Fruit fly (Drosophila melanogaster) whole organism, embryonic: ENCODE results near the gene CG7634.

Source experiments
- B-H2 ChIP-seq: fragments of 200-800 bp; sonication (Bioruptor generic); optimal IDR thresholded peaks from 2 replicates; lab custom pipeline; 2018; ENCODE audit warnings: missing biosample characterization, mild to moderate bottlenecking, missing genetic modification characterization
- Bgb ChIP-seq: fragments of 200-800 bp; sonication (Bioruptor generic); IDR thresholded peaks from 2 replicates; pipeline ENCODE4 v1.3.6; 2022; ENCODE audit warnings: missing biosample characterization, missing genetic modification characterization; ENCODE audit not compliant: partially characterized antibody
- CG1024 ChIP-seq: fragments of 200-800 bp; sonication (Bioruptor generic); IDR thresholded peaks from 2 replicates; pipeline ENCODE4 v1.3.6; 2022; ENCODE audit warnings: missing biosample characterization, missing genetic modification characterization
- CG10274 ChIP-seq: fragments of 200-800 bp; sonication (Bioruptor generic); optimal IDR thresholded peaks from 3 replicates; lab custom pipeline; 2017; ENCODE audit warnings: missing biosample characterization, mild to moderate bottlenecking, missing genetic modification characterization
- CG10366 ChIP-seq: fragments of 200-800 bp; sonication (Bioruptor generic); IDR thresholded peaks from 2 replicates; pipeline ENCODE4 v1.3.6; 2022; ENCODE audit warnings: missing biosample characterization, missing genetic modification characterization
- CG14965 ChIP-seq: fragments of 200-800 bp; sonication (Bioruptor generic); optimal IDR thresholded peaks from 2 replicates; lab custom pipeline; 2016; ENCODE audit warnings: missing biosample characterization, missing genetic modification characterization, borderline replicate concordance
- CG15011 ChIP-seq: fragments of 200-800 bp; sonication (Bioruptor generic); optimal IDR thresholded peaks from 3 replicates; lab custom pipeline; 2018; ENCODE audit warnings: missing biosample characterization, mild to moderate bottlenecking, missing genetic modification characterization
- CG15269 ChIP-seq: fragments of 200-800 bp; sonication (Bioruptor generic); optimal IDR thresholded peaks from 2 replicates; lab custom pipeline; 2018; ENCODE audit warnings: missing biosample characterization, mild to moderate bottlenecking, missing genetic modification characterization, moderate library complexity
- CG16863 ChIP-seq: fragments of 200-800 bp; sonication (Bioruptor generic); optimal IDR thresholded peaks from 3 replicates; lab custom pipeline; 2016; ENCODE audit warnings: missing biosample characterization, missing genetic modification characterization
- CG17385 ChIP-seq: fragments of 200-800 bp; sonication (Bioruptor generic); optimal IDR thresholded peaks from 3 replicates; lab custom pipeline; 2018; ENCODE audit warnings: missing biosample characterization, mild to moderate bottlenecking, missing genetic modification characterization
- CG2120 ChIP-seq: fragments of 200-800 bp; sonication (Bioruptor generic); optimal IDR thresholded peaks from 3 replicates; lab custom pipeline; 2016; ENCODE audit warnings: missing biosample characterization, missing genetic modification characterization
- CG2712 ChIP-seq: fragments of 200-800 bp; optimal IDR thresholded peaks from 3 replicates; lab custom pipeline; 2019; ENCODE audit warnings: missing biosample characterization, mild to moderate bottlenecking, missing genetic modification characterization, moderate library complexity
- CG31224 ChIP-seq: fragments of 200-800 bp; sonication (Bioruptor generic); IDR thresholded peaks from 2 replicates; pipeline ENCODE4 v1.3.6; 2022; ENCODE audit warnings: missing biosample characterization, missing genetic modification characterization
- CG32767 ChIP-seq: fragments of 200-800 bp; sonication (Bioruptor generic); IDR thresholded peaks from 2 replicates; pipeline ENCODE4 v1.3.6; 2022; ENCODE audit warnings: missing biosample characterization, missing genetic modification characterization
- CG3847 ChIP-seq: fragments of 200-800 bp; sonication (Bioruptor generic); IDR thresholded peaks from 2 replicates; pipeline ENCODE4 v1.3.6; 2022; ENCODE audit warnings: missing biosample characterization, missing genetic modification characterization
- CG7745 ChIP-seq: fragments of 200-800 bp; sonication (Bioruptor generic); optimal IDR thresholded peaks from 2 replicates; lab custom pipeline; 2018; ENCODE audit warnings: missing biosample characterization, mild to moderate bottlenecking, missing genetic modification characterization, moderate library complexity
- CG7963 ChIP-seq: fragments of 200-800 bp; sonication (Bioruptor generic); IDR thresholded peaks from 3 replicates; pipeline ENCODE4 v1.3.6; 2022; ENCODE audit warnings: missing biosample characterization, missing genetic modification characterization; ENCODE audit not compliant: partially characterized antibody
- CG8089 ChIP-seq: fragments of 200-800 bp; sonication (Bioruptor generic); optimal IDR thresholded peaks from 3 replicates; lab custom pipeline; 2016; ENCODE audit warnings: missing biosample characterization, missing genetic modification characterization
- CG9609 ChIP-seq: fragments of 200-800 bp; sonication (Bioruptor generic); optimal IDR thresholded peaks from 3 replicates; lab custom pipeline; 2016; ENCODE audit warnings: missing biosample characterization, missing genetic modification characterization
- Dbx ChIP-seq: fragments of 200-800 bp; sonication (Bioruptor generic); IDR thresholded peaks from 3 replicates; pipeline ENCODE4 v1.3.6; 2022; ENCODE audit warnings: missing biosample characterization, missing genetic modification characterization
- Fer2 ChIP-seq: fragments of 200-800 bp; sonication (Bioruptor generic); optimal IDR thresholded peaks from 2 replicates; lab custom pipeline; 2018; ENCODE audit warnings: missing biosample characterization, mild to moderate bottlenecking, missing genetic modification characterization, moderate library complexity
- Hmx ChIP-seq: fragments of 200-800 bp; sonication (Bioruptor generic); optimal IDR thresholded peaks from 2 replicates; lab custom pipeline; 2016; ENCODE audit warnings: missing biosample characterization, missing genetic modification characterization
- Hr3 ChIP-seq: fragments of 200-800 bp; sonication (Bioruptor generic); optimal IDR thresholded peaks from 3 replicates; lab custom pipeline; 2016; ENCODE audit warnings: missing biosample characterization, missing genetic modification characterization
- MESR4 ChIP-seq: fragments of 200-800 bp; sonication (Bioruptor generic); optimal IDR thresholded peaks from 2 replicates; lab custom pipeline; 2018; ENCODE audit warnings: missing biosample characterization, mild to moderate bottlenecking, missing genetic modification characterization, moderate library complexity
- Oli ChIP-seq: fragments of 200-800 bp; sonication (Bioruptor generic); optimal IDR thresholded peaks from 2 replicates; lab custom pipeline; 2018; ENCODE audit warnings: missing biosample characterization, mild to moderate bottlenecking, missing genetic modification characterization, moderate library complexity
- Poxn ChIP-seq: fragments of 200-800 bp; sonication (Bioruptor generic); IDR thresholded peaks from 2 replicates; pipeline ENCODE4 v1.3.6; 2022; ENCODE audit warnings: missing biosample characterization, missing genetic modification characterization
- Sox100B ChIP-seq: fragments of 200-800 bp; sonication (Bioruptor generic); optimal IDR thresholded peaks from 3 replicates; lab custom pipeline; 2018; ENCODE audit warnings: missing biosample characterization, mild to moderate bottlenecking, missing genetic modification characterization
- Trl ChIP-seq, 3 experiments: fragments of >200 bp in 2 of 3; fragments of 200-800 bp in 1 of 3; sonication (Bioruptor generic) in 1 of 3; optimal IDR thresholded peaks; 2 replicates in 1 of 3; 3 replicates in 2 of 3; lab custom pipeline; 2016 to 2017; ENCODE audit warnings: missing biosample characterization in 1 of 3, missing genetic modification characterization in 1 of 3
- ac ChIP-seq: fragments of 200-800 bp; sonication (Bioruptor generic); optimal IDR thresholded peaks from 3 replicates; lab custom pipeline; 2017; ENCODE audit warnings: missing biosample characterization, mild to moderate bottlenecking, missing genetic modification characterization
- al ChIP-seq: fragments of 200-800 bp; sonication (Bioruptor generic); IDR thresholded peaks from 2 replicates; pipeline ENCODE4 v1.3.6; 2022; ENCODE audit warnings: missing biosample characterization, missing genetic modification characterization
- ase ChIP-seq: fragments of 200-800 bp; sonication (Bioruptor generic); IDR thresholded peaks from 3 replicates; pipeline ENCODE4 v1.3.6; 2022; ENCODE audit warnings: missing biosample characterization, missing genetic modification characterization
- cwo ChIP-seq: fragments of 200-800 bp; sonication (Bioruptor generic); optimal IDR thresholded peaks from 3 replicates; lab custom pipeline; 2017; ENCODE audit warnings: missing biosample characterization, missing genetic modification characterization, mild to moderate bottlenecking, moderate library complexity, missing genetic modification reagents
- fd3F ChIP-seq: fragments of 200-800 bp; sonication (Bioruptor generic); optimal IDR thresholded peaks from 2 replicates; lab custom pipeline; 2018; ENCODE audit warnings: missing biosample characterization, mild to moderate bottlenecking, missing genetic modification characterization, moderate library complexity
- grau ChIP-seq: fragments of 200-800 bp; optimal IDR thresholded peaks from 3 replicates; lab custom pipeline; 2019; ENCODE audit warnings: missing biosample characterization, mild to moderate bottlenecking, missing genetic modification characterization, moderate library complexity
- jumu ChIP-seq: fragments of 200-800 bp; sonication (Bioruptor generic); optimal IDR thresholded peaks from 3 replicates; lab custom pipeline; 2016; ENCODE audit warnings: missing biosample characterization, missing genetic modification characterization
- kay ChIP-seq: fragments of 200-800 bp; sonication (Bioruptor generic); optimal IDR thresholded peaks from 2 replicates; lab custom pipeline; 2016; ENCODE audit warnings: missing biosample characterization, missing genetic modification characterization
- knrl ChIP-seq: fragments of 200-800 bp; sonication (Bioruptor generic); IDR thresholded peaks from 3 replicates; pipeline ENCODE4 v1.3.6; 2022; ENCODE audit warnings: missing biosample characterization, missing genetic modification characterization; ENCODE audit not compliant: partially characterized antibody
- maf-S ChIP-seq: fragments of 200-800 bp; sonication (Bioruptor generic); optimal IDR thresholded peaks from 2 replicates; lab custom pipeline; 2016; ENCODE audit warnings: missing biosample characterization, missing genetic modification characterization
- oc ChIP-seq: fragments of 200-800 bp; sonication (Bioruptor generic); optimal IDR thresholded peaks from 2 replicates; lab custom pipeline; 2018; ENCODE audit warnings: missing biosample characterization, mild to moderate bottlenecking, missing genetic modification characterization, moderate library complexity
- otp ChIP-seq: fragments of 200-800 bp; sonication (Bioruptor generic); IDR thresholded peaks from 3 replicates; pipeline ENCODE4, ENCODE4 v1.3.6; 2022; ENCODE audit warnings: missing biosample characterization, missing genetic modification characterization
- pan ChIP-seq, 4 experiments: fragments of >200 bp in 3 of 4; fragments of 200-800 bp in 1 of 4; sonication (Bioruptor generic) in 1 of 4; optimal IDR thresholded peaks in 3 of 4; IDR thresholded peaks in 1 of 4; 2 replicates each; pipeline versions ENCODE4 v1.3.6 to Lab custom; 2017 to 2022; ENCODE audit warnings: missing biosample characterization in 2 of 4, missing genetic modification characterization in 2 of 4, mixed read lengths in 1 of 4
- pnt ChIP-seq: fragments of 200-800 bp; sonication (Bioruptor generic); optimal IDR thresholded peaks from 3 replicates; lab custom pipeline; 2016; ENCODE audit warnings: missing biosample characterization, missing genetic modification characterization
- slou ChIP-seq: fragments of 200-800 bp; sonication (Bioruptor generic); optimal IDR thresholded peaks from 3 replicates; lab custom pipeline; 2016; ENCODE audit warnings: missing biosample characterization, missing genetic modification characterization
- vnd ChIP-seq: fragments of 200-800 bp; sonication (Bioruptor generic); IDR thresholded peaks from 3 replicates; pipeline ENCODE4 v1.3.6; 2022; ENCODE audit warnings: missing biosample characterization, missing genetic modification characterization; ENCODE audit not compliant: partially characterized antibody
- wdn ChIP-seq: fragments of 200-800 bp; sonication (Bioruptor generic); IDR thresholded peaks from 2 replicates; pipeline ENCODE4 v1.3.6; 2022; ENCODE audit warnings: missing biosample characterization, missing genetic modification characterization
- zf30C ChIP-seq: fragments of 200-800 bp; sonication (Bioruptor generic); optimal IDR thresholded peaks from 3 replicates; lab custom pipeline; 2018; ENCODE audit warnings: missing biosample characterization, mild to moderate bottlenecking, missing genetic modification characterization

The CG7634 gene

dm6 chr3L:21539245-21540196, 25.7 kb upstream of the CG7634 start, which contains the start of the genes COX8 and VhaM9.7-b (continued):
- no peak for TF ChIP-seq CG14965 (GFP tag; lab: Kevin White, UChicago)
- peak; percentile 59 for TF ChIP-seq pnt
- no peak for TF ChIP-seq cwo (GFP tag; lab: Kevin White, UChicago)
- TF ChIP-seq CG32767 (GFP tag; lab: Robert Waterston, UW) = no peak
- 0 out of 2 replicates have a peak, but pooled peaks have one; percentile 47 for TF ChIP-seq wdn (GFP tag; lab: Robert Waterston, UW)
- no peak for TF ChIP-seq CG15269
- TF ChIP-seq Oli (tag; lab: Kevin White, UChicago) = no peak
- peak; percentile 58 for TF ChIP-seq Bgb (GFP tag; lab: Robert Waterston, UW)
- peak; percentile 67 for TF ChIP-seq Sox100B (GFP tag; lab: Kevin White, UChicago)
- TF ChIP-seq vnd (GFP tag; lab: Robert Waterston, UW) = peak; percentile 65; the same call in 1 of the 3 replicates
- 0 out of 2 replicates have a peak, but pooled peaks have one; percentile 16 for TF ChIP-seq CG1024 (GFP tag; lab: Robert Waterston, UW)
- TF ChIP-seq Fer2 (tag; lab: Kevin White, UChicago) = no peak
- peak; percentile 97 for TF ChIP-seq CG17385 (GFP tag; lab: Kevin White, UChicago)
- TF ChIP-seq CG7745 (tag; lab: Kevin White, UChicago) = no peak
- TF ChIP-seq zf30C = no peak
- TF ChIP-seq Trl (optimal IDR thresholded peaks at IDR 0.05; lab: Kevin White, UChicago) = no peak
- TF ChIP-seq Trl (GFP tag; optimal IDR thresholded peaks at IDR 0.05; lab: Kevin White, UChicago) = peak; percentile 70
- TF ChIP-seq ase (GFP tag; lab: Robert Waterston, UW) = no peak
- TF ChIP-seq Poxn (GFP tag; lab: Robert Waterston, UW) = no peak; the same call in 1 of the 2 replicates
- no peak for TF ChIP-seq ac (GFP tag; lab: Kevin White, UChicago)
- 0 out of 3 replicates have a peak, but pooled peaks have one; percentile 48 for TF ChIP-seq Dbx
- TF ChIP-seq CG15011 (GFP tag; lab: Kevin White, UChicago) = no peak
- TF ChIP-seq CG8089 (GFP tag; lab: Kevin White, UChicago) = peak; percentile 35
- TF ChIP-seq al (GFP tag; lab: Robert Waterston, UW) = peak; percentile 57; the same call in 1 of the 2 replicates
- peak; percentile 49; the same call in 1 of the 2 replicates for TF ChIP-seq CG3847 (GFP tag; lab: Robert Waterston, UW)
- peak; percentile 61; the same call in 1 of the 2 replicates for TF ChIP-seq CG10366 (GFP tag; lab: Robert Waterston, UW)
- TF ChIP-seq CG7963 (GFP tag; lab: Robert Waterston, UW) = peak; percentile 33; the same call in 1 of the 3 replicates
- TF ChIP-seq MESR4 (GFP tag; lab: Kevin White, UChicago) = peak; percentile 97
- no peak for TF ChIP-seq grau (tag; lab: Kevin White, UChicago)
- TF ChIP-seq CG31224 (GFP tag; lab: Robert Waterston, UW) = peak; percentile 8; the same call in 1 of the 2 replicates
- TF ChIP-seq kay (GFP tag; lab: Kevin White, UChicago) = peak; percentile 20
- peak; percentile 57 for TF ChIP-seq slou (GFP tag; lab: Kevin White, UChicago)
- TF ChIP-seq B-H2 (GFP tag; lab: Kevin White, UChicago) = peak; percentile 67
- TF ChIP-seq CG2120 = peak; percentile 72
- peak; percentile 32 for TF ChIP-seq fd3F (GFP tag; lab: Kevin White, UChicago)
- TF ChIP-seq Hmx (GFP tag; lab: Kevin White, UChicago) = no peak
- peak; percentile 40 for TF ChIP-seq CG16863 (GFP tag; lab: Kevin White, UChicago)
- peak; percentile 74 for TF ChIP-seq knrl (GFP tag; lab: Robert Waterston, UW)
- TF ChIP-seq CG2712 (tag; lab: Kevin White, UChicago) = peak; percentile 71
- peak; percentile 44 for TF ChIP-seq jumu
- TF ChIP-seq pan (optimal IDR thresholded peaks at IDR 0.05; lab: Kevin White, UChicago) = no peak
- peak in 1 of 2 experiments; percentile 37 for TF ChIP-seq pan (GFP tag; optimal IDR thresholded peaks at IDR 0.05 in 1 of 2, IDR thresholded peaks at IDR 0.05 in 1 of 2)
- peak; percentile 60 for TF ChIP-seq Hr3 (GFP tag; lab: Kevin White, UChicago)
- TF ChIP-seq CG9609 (GFP tag; lab: Kevin White, UChicago) = peak; percentile 25
- no peak for TF ChIP-seq oc (tag; lab: Kevin White, UChicago)
- no peak for TF ChIP-seq CG10274
- TF ChIP-seq maf-S (GFP tag; lab: Kevin White, UChicago) = peak; percentile 38
- TF ChIP-seq otp = no peak
